Worm (Caenorhabditis elegans) whole organism, L1 larva: ENCODE data around the gene C02D5.2.

ENCODE experiments used
- elt-2 ChIP-seq: sonication (generic microtip); optimal IDR thresholded peaks from 2 replicates; lab custom pipeline; 2016; ENCODE audit warnings: missing genetic modification characterization, mild to moderate bottlenecking, inconsistent platforms, missing compliant biosample characterization, missing genetic modification reagents
- unc-62 ChIP-seq: fragments of 150-350 bp; optimal IDR thresholded peaks from 2 replicates; lab custom pipeline; 2014; ENCODE audit warnings: missing biosample characterization, missing genetic modification reagents, missing genetic modification characterization
- zag-1 ChIP-seq: fragments of 150-350 bp; optimal IDR thresholded peaks from 2 replicates; lab custom pipeline; 2014; ENCODE audit warnings: missing biosample characterization, missing genetic modification characterization

- TF ChIP-seq zag-1 (no peak), elt-2 (tag; lab: Kevin White, UChicago) (no peak), unc-62 (GFP tag; lab: Kevin White, UChicago) (no peak)
These were observed 14.7 kb downstream of the C02D5.2 start for ce11 chrIII:8571845-8572244.
